Fruit fly (Drosophila melanogaster) whole organism, wandering third instar larva: ENCODE measurements around the gene CG33124.

ENCODE experiments used
- CG9705 ChIP-seq: fragments of 200-800 bp; sonication (Bioruptor generic); optimal IDR thresholded peaks from 2 replicates; lab custom pipeline; 2018; ENCODE audit warnings: missing biosample characterization, mild to moderate bottlenecking, missing genetic modification characterization
- Dfd ChIP-seq: fragments of >200 bp; optimal IDR thresholded peaks from 2 replicates; lab custom pipeline; 2017; ENCODE audit warnings: missing biosample characterization, missing genetic modification characterization
- Hr78 ChIP-seq: fragments of >200 bp; optimal IDR thresholded peaks from 2 replicates; lab custom pipeline; 2017; ENCODE audit warnings: missing biosample characterization, missing genetic modification characterization
- Jra ChIP-seq: sonication (Bioruptor generic); optimal IDR thresholded peaks from 2 replicates; lab custom pipeline; 2016; ENCODE audit warnings: missing biosample characterization, missing genetic modification characterization
- Mio ChIP-seq: sonication (Bioruptor generic); optimal IDR thresholded peaks from 2 replicates; lab custom pipeline; 2016; ENCODE audit warnings: missing biosample characterization, missing genetic modification characterization
- Sp1 ChIP-seq: fragments of 200-800 bp; sonication (Bioruptor generic); optimal IDR thresholded peaks from 3 replicates; lab custom pipeline; 2019; ENCODE audit warnings: missing biosample characterization, mild to moderate bottlenecking, missing genetic modification characterization, moderate library complexity
- brk ChIP-seq: fragments of 200-800 bp; sonication (Bioruptor generic); optimal IDR thresholded peaks from 2 replicates; lab custom pipeline; 2016; ENCODE audit warnings: missing biosample characterization, mild to moderate bottlenecking, missing genetic modification characterization
- pan ChIP-seq: fragments of >200 bp; optimal IDR thresholded peaks from 2 replicates; lab custom pipeline; 2017
- psq ChIP-seq: fragments of 200-800 bp; sonication (Bioruptor generic); optimal IDR thresholded peaks from 3 replicates; lab custom pipeline; 2017; ENCODE audit warnings: missing biosample characterization, mild to moderate bottlenecking, missing genetic modification characterization, moderate library complexity
- usp ChIP-seq: fragments of >200 bp; optimal IDR thresholded peaks from 2 replicates; lab custom pipeline; 2017; ENCODE audit warnings: missing biosample characterization, missing genetic modification characterization

DNA sequence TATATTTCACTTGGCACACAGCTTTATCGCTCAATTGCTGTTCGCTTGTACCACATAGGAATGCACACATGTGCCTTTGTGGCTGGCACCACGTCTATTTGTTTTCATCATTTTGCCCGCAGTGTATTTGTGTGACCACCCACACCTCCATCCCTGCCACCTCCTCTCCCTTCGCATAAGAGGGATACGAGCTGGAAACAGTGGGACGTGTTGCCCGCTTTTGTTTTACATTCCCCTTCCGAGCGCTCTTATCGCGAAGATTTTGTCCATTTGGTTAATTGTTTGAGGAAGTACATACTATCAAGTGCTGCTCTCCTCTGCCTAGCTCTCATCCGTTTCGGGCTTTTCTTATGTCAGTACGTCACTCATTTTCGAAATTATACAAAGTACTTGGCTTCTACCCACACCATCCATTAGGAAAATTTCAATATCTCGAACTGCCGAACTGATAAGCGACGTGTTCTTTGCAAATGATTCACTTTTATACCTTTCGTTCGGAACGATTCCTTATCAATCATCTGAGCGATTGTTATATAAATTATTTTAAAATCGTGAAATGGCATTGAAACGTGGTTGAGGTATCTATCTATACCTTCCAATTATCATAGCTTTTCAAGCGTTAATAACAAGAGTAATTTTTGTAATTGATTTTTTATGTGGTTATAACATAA, 19.4 kb upstream of the CG33124 start:
- no peak for TF ChIP-seq usp (GFP tag; lab: Kevin White, UChicago)
- no peak for TF ChIP-seq Dfd (GFP tag; lab: Kevin White, UChicago)
- no peak for TF ChIP-seq Mio (GFP tag; lab: Kevin White, UChicago)
- peak; percentile 52 for TF ChIP-seq psq (GFP tag; lab: Kevin White, UChicago)
- no peak for TF ChIP-seq pan (lab: Kevin White, UChicago)
- TF ChIP-seq Hr78 (GFP tag; lab: Kevin White, UChicago): no peak
- TF ChIP-seq Sp1 (GFP tag; lab: Kevin White, UChicago): no peak
- TF ChIP-seq brk (GFP tag; lab: Kevin White, UChicago): no peak
- TF ChIP-seq Jra: no peak
- TF ChIP-seq CG9705 (GFP tag; lab: Kevin White, UChicago): no peak
